Worm (Caenorhabditis elegans) whole organism, L4/young adult: ENCODE data around the gene C25E10.17.

Source experiments
- W03F9.2 ChIP-seq: fragments of 150-350 bp; optimal IDR thresholded peaks from 2 replicates; lab custom pipeline; 2014; ENCODE audit warnings: missing biosample characterization, missing genetic modification characterization
- dao-5 ChIP-seq: sonication (generic microtip); optimal IDR thresholded peaks from 2 replicates; lab custom pipeline; 2016; ENCODE audit warnings: missing genotype, missing genetic modification characterization, moderate library complexity, missing compliant biosample characterization
- him-1 ChIP-seq: sonication (generic microtip); optimal IDR thresholded peaks from 2 replicates; lab custom pipeline; 2016; ENCODE audit warnings: missing genotype, missing genetic modification reagents, missing genetic modification characterization, missing compliant biosample characterization

Gene C25E10.17

DNA sequence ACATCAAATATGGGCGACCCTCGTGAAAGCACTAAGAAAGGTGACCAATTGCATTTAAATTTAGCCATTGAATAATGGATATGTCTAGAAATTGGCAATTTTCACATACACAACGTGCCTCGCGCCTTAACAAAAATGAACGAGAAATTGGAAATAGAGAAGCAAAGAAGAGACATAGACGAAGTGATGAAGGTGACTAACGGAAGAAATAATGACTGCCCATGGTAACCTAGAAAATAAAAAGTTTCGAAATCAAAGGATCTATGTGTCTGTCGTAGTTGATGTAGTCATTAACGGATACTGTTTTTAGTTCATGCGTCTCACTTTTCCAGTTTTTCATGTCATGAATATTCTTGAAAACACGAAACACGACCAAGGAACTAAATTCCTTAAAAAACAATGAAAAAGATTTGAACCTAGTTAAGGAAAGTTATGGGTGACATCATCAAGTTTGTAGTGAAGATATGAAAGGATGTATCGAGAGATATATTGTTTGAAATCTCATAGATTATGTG lies 30.7 kb upstream of the C25E10.17 start:
- TF ChIP-seq dao-5 (tag; lab: Kevin White, UChicago) (no peak), W03F9.2 (no peak), him-1 (tag; lab: Kevin White, UChicago) (no peak)

DNA sequence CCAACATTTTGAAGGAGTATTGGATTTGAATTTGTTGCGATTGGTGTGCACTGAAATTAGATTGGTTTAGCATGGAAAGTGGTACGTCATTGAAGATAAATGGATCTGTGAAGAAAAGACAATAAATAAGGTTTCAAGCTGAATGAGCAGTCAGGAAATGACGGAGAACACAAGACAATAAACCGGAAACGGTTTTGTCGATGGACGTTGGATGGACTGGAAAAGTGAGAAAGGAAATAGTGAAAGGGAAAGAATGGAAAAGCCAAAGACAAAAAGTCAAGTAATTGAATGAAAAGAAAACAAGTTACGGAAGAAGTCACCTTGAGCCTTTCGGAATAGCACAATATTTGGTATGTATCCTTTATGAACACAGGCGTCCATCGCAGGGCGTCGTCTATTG lies 28.9 kb upstream of the C25E10.17 start, which contains the start of gene T27E4.7:
TSS of gene T27E4.7 (minus strand) at position 50 of the 400 bp plus-strand sequence.
- TF ChIP-seq W03F9.2, result no peak
- no peak for TF ChIP-seq him-1 (tag; lab: Kevin White, UChicago)
- TF ChIP-seq dao-5 (tag; lab: Kevin White, UChicago), result no peak

DNA sequence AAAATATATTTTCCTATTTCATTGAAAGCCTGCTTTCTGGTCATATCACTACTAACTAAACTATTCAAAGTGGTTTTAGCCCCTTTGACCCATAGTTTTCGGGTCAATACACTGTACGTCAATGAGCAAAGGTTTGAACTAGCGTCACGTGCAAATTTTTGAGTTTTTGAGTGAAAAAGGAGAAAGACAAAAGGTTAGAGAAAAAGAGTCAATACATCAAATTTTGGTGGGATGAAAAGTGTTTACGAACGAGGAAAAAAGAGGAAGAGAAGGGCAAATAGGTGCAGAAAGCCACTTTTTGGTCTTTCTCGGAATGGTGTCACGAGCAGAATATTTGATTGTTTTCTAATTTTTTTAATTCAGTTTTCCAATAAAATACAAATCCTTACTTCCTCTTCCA lies 28.4 kb upstream of the C25E10.17 start:
- no peak for TF ChIP-seq dao-5 (tag; lab: Kevin White, UChicago)
- TF ChIP-seq W03F9.2, result no peak
- TF ChIP-seq him-1 (tag; lab: Kevin White, UChicago), result no peak

DNA sequence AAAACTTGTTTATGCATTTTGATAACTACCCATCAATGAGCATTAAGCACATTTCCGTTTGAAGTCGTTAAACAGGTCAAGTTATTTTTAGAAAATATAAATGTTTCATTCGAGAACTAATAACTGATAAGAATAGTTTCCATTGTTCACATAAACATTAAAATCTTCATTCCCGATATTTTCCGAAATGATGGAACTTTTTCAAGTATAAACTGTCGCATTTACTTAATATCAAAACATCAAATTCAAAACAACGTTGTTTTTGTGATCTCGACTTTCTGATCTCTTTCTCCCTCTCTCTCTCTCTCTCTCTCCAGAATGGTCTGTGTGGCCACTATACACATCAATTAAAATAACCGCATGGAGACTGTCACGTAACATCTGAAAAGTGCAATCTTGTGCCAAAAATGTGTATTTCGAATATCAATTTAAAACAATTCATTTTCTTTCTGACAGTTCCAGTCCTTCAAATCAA lies 27.0 kb upstream of the C25E10.17 start:
- TF ChIP-seq W03F9.2 (no peak), dao-5 (tag; lab: Kevin White, UChicago) (no peak), him-1 (tag; lab: Kevin White, UChicago) (no peak)

DNA sequence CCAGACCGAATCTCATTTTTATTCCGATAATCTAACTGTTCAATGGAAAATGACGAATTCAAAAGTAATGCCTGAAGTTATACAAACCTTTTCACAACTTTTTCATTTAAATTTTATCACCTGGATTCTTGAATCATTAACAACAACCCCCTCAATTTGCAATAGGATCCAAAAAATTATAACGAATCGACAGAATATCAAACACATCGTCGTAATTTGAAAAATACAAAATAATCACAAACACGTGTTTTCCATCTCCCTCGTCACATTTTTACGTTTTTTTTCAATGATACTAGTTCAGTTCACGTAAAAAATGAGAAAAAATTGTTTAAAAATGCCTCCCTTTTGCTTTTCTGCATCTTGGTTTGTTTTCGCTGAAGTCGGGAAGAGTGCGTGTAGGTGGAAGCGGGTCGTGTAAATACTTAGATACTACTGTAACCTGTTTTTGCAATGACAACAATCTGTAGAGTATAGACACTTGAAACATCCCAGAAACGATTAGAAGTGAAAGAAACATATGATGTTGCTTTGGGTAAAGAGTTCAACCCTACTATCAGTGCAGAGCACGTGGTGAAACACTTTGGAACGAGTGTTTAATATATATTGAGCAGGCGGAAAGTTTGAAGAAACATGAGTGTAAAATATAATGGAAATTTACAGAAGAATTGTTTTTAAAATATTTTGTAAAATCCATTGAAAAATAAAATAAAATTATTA lies 26.1 kb upstream of the C25E10.17 start, which contains the start of gene oac-50:
TSS of gene oac-50 (minus strand) at position 219 of the 717 bp plus-strand sequence.
- no peak for TF ChIP-seq dao-5 (tag; lab: Kevin White, UChicago)
- TF ChIP-seq him-1 (tag; lab: Kevin White, UChicago), result no peak
- no peak for TF ChIP-seq W03F9.2

DNA sequence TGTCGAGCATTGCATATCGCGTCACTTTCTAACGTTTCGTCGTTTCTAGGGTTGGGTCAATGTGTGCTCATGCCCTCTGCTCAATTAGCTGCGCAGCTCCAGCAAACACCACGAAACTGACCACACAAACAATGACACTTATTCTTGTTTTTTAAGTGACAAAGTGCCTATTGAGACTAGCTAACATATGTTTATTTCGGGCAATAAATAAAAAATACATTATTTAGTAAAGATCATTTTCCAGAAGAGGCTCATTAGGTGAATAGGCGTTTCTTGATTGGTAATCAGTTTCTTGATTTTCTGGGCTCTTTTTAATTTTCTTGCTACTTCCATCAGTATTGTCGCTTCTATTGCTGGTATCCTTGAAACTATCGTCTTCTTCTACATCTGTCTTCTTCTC lies 22.3 kb upstream of the C25E10.17 start, which contains the start of gene T27E4.5:
TSS of gene T27E4.5 (minus strand) at position 101 of the 400 bp plus-strand sequence.
- TF ChIP-seq W03F9.2 (no peak), dao-5 (tag; lab: Kevin White, UChicago) (no peak), him-1 (tag; lab: Kevin White, UChicago) (no peak)

DNA sequence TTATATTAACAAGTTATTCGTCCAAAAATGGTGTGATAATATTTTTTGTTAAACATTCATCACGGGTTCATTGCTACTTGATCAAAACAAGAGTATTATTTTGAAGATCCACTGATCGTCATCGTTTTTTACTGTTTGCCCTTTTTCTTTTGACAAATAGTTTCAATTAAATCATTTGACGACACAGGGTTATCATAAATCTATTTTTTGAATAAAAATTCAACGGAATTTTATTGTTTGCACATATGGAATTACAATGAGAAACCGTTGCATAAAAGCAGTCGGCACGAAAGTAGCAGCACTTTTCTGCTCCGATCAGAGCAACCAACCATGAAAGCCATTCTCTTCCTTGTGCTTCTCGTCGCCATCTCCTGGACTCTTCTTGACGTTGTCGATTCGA lies 20.3 kb upstream of the C25E10.17 start, which contains the start of gene fip-2:
TSS of gene fip-2 (plus strand) at position 301 of the 400 bp plus-strand sequence.
- no peak for TF ChIP-seq him-1 (tag; lab: Kevin White, UChicago)

DNA sequence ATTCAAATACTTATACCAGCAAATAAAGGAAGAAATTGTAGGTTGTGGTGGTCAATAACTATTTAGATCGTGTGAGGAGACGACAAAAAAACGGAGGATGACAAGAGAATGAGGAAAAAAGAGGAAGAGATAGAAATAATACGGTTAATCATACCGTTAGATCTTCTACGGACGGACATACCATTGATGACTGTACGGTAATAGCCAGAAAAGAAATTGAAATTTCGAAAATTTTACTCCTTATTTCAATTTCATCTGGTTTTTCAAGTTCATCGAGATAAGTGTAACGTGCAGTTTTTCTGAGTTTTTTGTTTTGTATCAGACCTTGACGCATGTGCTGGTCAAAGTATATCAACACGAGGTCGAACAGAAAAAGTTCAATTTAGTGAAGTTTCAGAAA lies 18.5 kb upstream of the C25E10.17 start:
- TF ChIP-seq W03F9.2 (no peak), dao-5 (tag; lab: Kevin White, UChicago) (no peak), him-1 (tag; lab: Kevin White, UChicago) (no peak)

DNA sequence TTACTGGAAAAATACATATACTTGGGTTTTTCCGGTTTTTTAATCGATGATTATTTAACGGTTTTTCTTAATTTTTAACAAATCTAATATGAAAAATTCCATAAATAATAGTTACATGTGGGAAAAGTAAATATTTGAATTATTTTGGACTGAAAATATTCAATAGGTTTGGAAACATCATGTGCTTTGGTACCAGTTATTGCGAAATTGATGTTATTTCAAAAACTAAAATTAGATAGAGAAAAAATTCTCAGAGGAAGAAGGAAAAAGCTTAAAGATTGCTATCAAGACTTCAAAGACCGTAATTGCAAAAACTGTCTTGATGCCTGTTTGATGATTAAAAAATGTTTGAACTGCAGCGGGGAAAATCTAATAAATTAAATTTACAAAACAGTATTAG lies 17.6 kb upstream of the C25E10.17 start:
- TF ChIP-seq him-1 (tag; lab: Kevin White, UChicago) (no peak), W03F9.2 (no peak), dao-5 (tag; lab: Kevin White, UChicago) (no peak)

DNA sequence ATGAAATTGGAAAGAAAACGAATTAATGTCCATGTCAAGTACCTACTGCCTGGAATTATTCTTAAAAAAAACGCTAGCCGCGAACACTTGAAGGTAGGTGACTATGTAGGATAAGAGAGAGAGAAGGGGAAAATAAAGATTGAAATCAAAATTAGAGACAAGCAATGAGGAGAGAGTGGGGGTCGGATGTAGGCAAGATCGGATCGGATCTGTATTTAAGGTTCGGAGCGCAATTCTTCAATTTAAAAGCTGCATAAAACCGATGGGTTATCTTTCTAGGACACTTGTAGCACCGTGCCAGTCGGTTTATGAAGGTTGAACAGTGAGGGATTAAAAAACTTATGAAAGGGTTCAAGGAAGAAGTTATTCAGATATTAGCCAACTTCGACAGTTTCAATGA lies 15.7 kb upstream of the C25E10.17 start:
- TF ChIP-seq W03F9.2, result no peak
- no peak for TF ChIP-seq dao-5 (tag; lab: Kevin White, UChicago)
- TF ChIP-seq him-1 (tag; lab: Kevin White, UChicago), result no peak

DNA sequence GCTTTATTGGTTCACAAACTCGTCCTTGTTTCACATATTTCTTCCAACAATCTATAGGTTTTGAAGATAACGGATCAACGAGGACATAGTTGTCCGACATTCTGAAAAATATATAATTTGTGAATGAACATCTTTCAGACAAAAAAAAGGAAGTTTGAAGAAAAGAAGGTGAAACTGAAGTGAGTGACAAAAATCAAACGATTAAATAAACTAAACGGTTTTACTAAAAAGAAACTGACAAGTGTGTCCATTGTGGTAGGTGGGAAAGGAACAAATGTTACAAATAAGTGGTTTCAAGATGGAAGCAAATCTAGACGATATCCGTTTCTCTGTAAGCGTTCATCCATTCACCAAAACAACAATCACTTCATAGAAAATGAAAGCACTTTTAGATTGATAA lies 14.9 kb upstream of the C25E10.17 start, which contains the start of gene C25E10.12:
TSS of gene C25E10.12 (minus strand) at position 101 of the 400 bp plus-strand sequence.
- no peak for TF ChIP-seq him-1 (tag; lab: Kevin White, UChicago)
- TF ChIP-seq dao-5 (tag; lab: Kevin White, UChicago), result no peak
- no peak for TF ChIP-seq W03F9.2

DNA sequence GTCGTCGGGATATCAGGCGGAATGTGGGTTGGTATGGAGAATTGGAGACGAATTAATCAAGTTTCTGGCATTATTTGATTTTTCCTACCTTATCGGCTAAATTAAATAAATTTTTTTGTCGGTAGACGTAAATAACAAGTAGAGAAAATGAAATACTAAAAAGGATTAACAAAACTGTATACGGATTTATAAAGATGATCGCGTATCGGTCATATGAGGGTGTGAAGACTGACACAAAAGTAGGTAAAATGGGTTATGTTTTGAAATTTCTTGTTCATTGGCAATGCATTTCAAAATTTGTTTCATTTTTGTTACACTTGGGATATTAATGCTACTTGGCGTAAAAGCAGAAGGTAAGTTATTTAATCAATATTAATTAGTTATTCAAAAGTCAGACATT lies 12.1 kb upstream of the C25E10.17 start, which contains the start of the genes C25E10.16 and C25E10.13:
TSS of gene C25E10.16 (minus strand) at position 101 of the 400 bp plus-strand sequence.
TSS of gene C25E10.13 (plus strand) at position 256 of the 400 bp plus-strand sequence.
- TF ChIP-seq him-1 (tag; lab: Kevin White, UChicago), result no peak
- no peak for TF ChIP-seq dao-5 (tag; lab: Kevin White, UChicago)
- no peak for TF ChIP-seq W03F9.2

DNA sequence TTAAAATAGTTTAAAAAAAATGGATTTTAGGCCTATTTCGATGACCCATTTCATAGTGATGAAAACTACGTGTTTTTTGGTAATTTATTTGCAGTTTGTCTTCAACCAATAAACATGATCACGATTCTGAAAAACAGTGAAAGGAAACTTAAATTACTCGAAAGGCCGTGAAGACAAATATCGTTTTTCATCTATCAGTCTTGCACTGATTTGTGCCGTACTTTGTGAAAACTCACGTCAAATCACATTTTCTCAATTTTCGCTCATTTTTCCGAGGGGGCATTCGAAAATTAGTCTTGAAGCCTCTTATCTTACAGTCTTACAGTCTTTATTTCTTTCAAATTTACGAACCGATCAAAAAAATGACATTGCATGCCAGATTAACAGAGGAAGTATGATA lies 11.2 kb upstream of the C25E10.17 start, which contains the start of gene C25E10.11:
TSS of gene C25E10.11 (minus strand) at position 101 of the 400 bp plus-strand sequence.
- TF ChIP-seq W03F9.2 (no peak), dao-5 (tag; lab: Kevin White, UChicago) (no peak), him-1 (tag; lab: Kevin White, UChicago) (no peak)

DNA sequence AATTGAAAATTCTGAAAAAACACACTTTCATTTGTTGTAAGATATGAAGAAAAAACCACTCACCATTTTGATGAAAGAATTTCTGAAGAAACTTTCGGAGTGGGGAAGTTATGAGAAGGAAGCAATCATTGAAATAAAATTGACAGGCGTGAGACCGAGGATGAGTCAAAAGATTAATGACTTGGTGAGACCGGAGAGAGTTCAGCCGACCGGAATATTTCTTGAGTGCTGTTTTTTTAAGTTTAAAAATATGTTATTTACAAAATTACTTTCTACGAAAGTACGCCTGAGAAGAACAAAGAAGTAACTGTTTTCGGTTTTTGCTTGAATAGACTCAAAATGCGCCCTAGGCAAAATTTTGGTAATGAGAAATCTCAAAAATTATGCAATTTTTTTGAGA lies 8.8 kb upstream of the C25E10.17 start, which contains the start of gene C25E10.10:
TSS of gene C25E10.10 (minus strand) at position 101 of the 400 bp plus-strand sequence.
- TF ChIP-seq dao-5 (tag; lab: Kevin White, UChicago), result no peak
- no peak for TF ChIP-seq him-1 (tag; lab: Kevin White, UChicago)
- no peak for TF ChIP-seq W03F9.2
